Worm (Caenorhabditis elegans): ENCODE data around the gene srx-58.
"Not testable (repeated sequence)": the region's sequence is repeated elsewhere in the genome, so short reads cannot be mapped to it uniquely, and the experiment has no call there.

The srx-58 gene

ce11 chrV:15383739-15384138, 31.3 kb downstream of the srx-58 start, which contains the start of gene str-88 (continued):
- TF ChIP-seq ets-4 (GFP tag; optimal IDR thresholded peaks at IDR 0.05): no peak
- no peak for TF ChIP-seq F22D6.2 (tag; optimal IDR thresholded peaks at IDR 0.05)
- no peak for TF ChIP-seq F57A8.1 (GFP tag; optimal IDR thresholded peaks at IDR 0.05)
- TF ChIP-seq C06A6.2 (GFP tag; conservative IDR thresholded peaks at IDR 0.05): no peak
- no peak for TF ChIP-seq lin-40 (tag; optimal IDR thresholded peaks at IDR 0.05)

- TF ChIP-seq F49E8.2 (tag; optimal IDR thresholded peaks at IDR 0.05; ENCODE audit: insufficient read depth) (no peak), repo-1 (tag; optimal IDR thresholded peaks at IDR 0.05) (no peak), hsf-1 (GFP tag; IDR thresholded peaks at IDR 0.05) (no peak), ZK185.1 (tag; optimal IDR thresholded peaks at IDR 0.05; ENCODE audit: poor library complexity, severe bottlenecking) (no peak), chd-7 (tag; optimal IDR thresholded peaks at IDR 0.05) (no peak), nhr-80 (tag; optimal IDR thresholded peaks at IDR 0.05) (no peak), ztf-22 (GFP tag; optimal IDR thresholded peaks at IDR 0.05) (no peak), snpc-1.1 (tag; optimal IDR thresholded peaks at IDR 0.05; ENCODE audit: insufficient read depth) (no peak), ekl-4 (GFP tag; IDR thresholded peaks at IDR 0.05) (no peak)
Measured at ce11 chrV:15384733-15385132, 32.3 kb downstream of the srx-58 start, which contains the start of gene str-102. Gene str-102 (plus strand): TSS chrV:15385033.

DNA sequence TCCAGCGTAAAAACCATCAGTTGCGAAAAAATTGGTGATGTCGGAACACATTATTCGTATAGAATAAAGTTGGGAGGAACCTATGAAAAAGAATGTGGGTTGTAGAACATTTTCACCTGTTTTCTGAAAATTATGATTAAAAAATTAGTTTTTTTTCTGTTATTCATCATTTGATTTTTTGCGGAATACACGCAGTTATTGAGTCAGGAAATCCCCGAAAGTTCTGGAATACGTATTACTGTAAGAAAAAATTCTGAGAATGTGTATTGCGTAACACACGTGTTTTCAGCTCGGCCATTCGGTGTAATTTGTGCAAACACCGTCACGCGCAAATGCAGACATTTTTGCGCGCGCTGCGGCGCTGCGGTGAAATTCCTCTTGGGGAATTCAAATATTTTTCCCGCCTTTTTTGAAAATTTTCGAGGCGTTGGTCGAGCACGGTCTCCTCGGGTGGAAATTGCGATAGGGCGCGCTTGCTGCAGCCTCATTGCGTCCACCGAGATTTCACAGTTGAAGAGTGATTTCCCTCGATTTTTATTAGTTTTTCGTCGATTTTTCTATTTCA, 36.4 kb downstream of the srx-58 start, which contains the start of gene srh-170:
Gene srh-170, minus strand, starts transcription at position 51 of the 565 bp plus-strand sequence.
- TF ChIP-seq mcd-1 (GFP tag; IDR thresholded peaks at IDR 0.05) (peak; percentile 74), madf-6 (GFP tag; IDR thresholded peaks at IDR 0.05) (peak; percentile 57), hsf-1 (GFP tag; IDR thresholded peaks at IDR 0.05) (0 out of 2 replicates have a peak, but pooled peaks have one; percentile 30), xnd-1 (tag; optimal IDR thresholded peaks at IDR 0.05) (no peak), aptf-2 (GFP tag; conservative IDR thresholded peaks at IDR 0.05) (0 out of 2 replicates have a peak, but pooled peaks have one; percentile 33), die-1 (tag; optimal IDR thresholded peaks at IDR 0.05) (no peak), nhr-179 (tag; optimal IDR thresholded peaks at IDR 0.05) (no peak), ztf-28 (GFP tag; IDR thresholded peaks at IDR 0.05) (0 out of 2 replicates have a peak, but pooled peaks have one; percentile 30), nhr-80 (tag; optimal IDR thresholded peaks at IDR 0.05) (no peak), zim-3 (tag; optimal IDR thresholded peaks at IDR 0.05) (no peak), lin-54 (GFP tag; optimal IDR thresholded peaks at IDR 0.05) (peak; percentile 12), attf-6 (GFP tag; IDR thresholded peaks at IDR 0.05) (no peak)

- not testable (repeated sequence) for TF ChIP-seq rpc-1 (optimal IDR thresholded peaks at IDR 0.05)
- peak; percentile 42 for TF ChIP-seq rpc-1 (tag; optimal IDR thresholded peaks at IDR 0.05)
- peak; percentile 50 for TF ChIP-seq B0261.1 (tag; optimal IDR thresholded peaks at IDR 0.05)
- TF ChIP-seq tbp1 (GFP tag; optimal IDR thresholded peaks at IDR 0.05): peak; percentile 76
Measured at ce11 chrV:15390599-15390998, 38.1 kb downstream of the srx-58 start.

- TF ChIP-seq attf-6 (GFP tag; IDR thresholded peaks at IDR 0.05): no peak
- no peak for TF ChIP-seq Y53F4B.3 (GFP tag; IDR thresholded peaks at IDR 0.05)
- TF ChIP-seq let-607 (tag; optimal IDR thresholded peaks at IDR 0.05): no peak
- TF ChIP-seq ztf-18 (tag; optimal IDR thresholded peaks at IDR 0.05): peak; percentile 73
- TF ChIP-seq C06A6.2 (GFP tag; conservative IDR thresholded peaks at IDR 0.05): no peak
- TF ChIP-seq mcd-1 (GFP tag; IDR thresholded peaks at IDR 0.05): peak; percentile 45; the same call in 1 of the 2 replicates
- no peak for TF ChIP-seq lin-40 (tag; optimal IDR thresholded peaks at IDR 0.05)
- TF ChIP-seq attf-5 (GFP tag; optimal IDR thresholded peaks at IDR 0.05): no peak
- no peak for TF ChIP-seq let-526 (GFP tag; IDR thresholded peaks at IDR 0.05)
- TF ChIP-seq sdz-38 (tag; optimal IDR thresholded peaks at IDR 0.05): no peak
- 0 out of 2 replicates have a peak, but pooled peaks have one; percentile 12 for TF ChIP-seq hmg-1.2 (GFP tag; IDR thresholded peaks at IDR 0.05)
- no peak for TF ChIP-seq hmg-20 (GFP tag; IDR thresholded peaks at IDR 0.05)
- TF ChIP-seq D2030.7 (GFP tag; IDR thresholded peaks at IDR 0.05): no peak
- TF ChIP-seq nfyb-1 (GFP tag; IDR thresholded peaks at IDR 0.05): no peak
- TF ChIP-seq mxl-1 (tag; optimal IDR thresholded peaks at IDR 0.05): no peak
- no peak for TF ChIP-seq B0019.2 (GFP tag; conservative IDR thresholded peaks at IDR 0.05)
- TF ChIP-seq snpc-3.4 (tag; optimal IDR thresholded peaks at IDR 0.05): no peak
- TF ChIP-seq die-1 (tag; optimal IDR thresholded peaks at IDR 0.05): no peak
Measured at ce11 chrV:15392064-15392463, 39.6 kb downstream of the srx-58 start.

Data from whole organism, young adult.